Worm (Caenorhabditis elegans) whole organism, midembryonic: ENCODE results near the gene str-200.
"Not testable (repeated sequence)": the region's sequence is repeated elsewhere in the genome, so short reads cannot be mapped to it uniquely, and the experiment has no call there.

Experiments
- T22C8.4 ChIP-seq: fragments of 200-800 bp; sonication (Bioruptor generic); IDR thresholded peaks from 2 replicates; pipeline ENCODE4 v1.3.6; 2022; ENCODE audit warnings: missing genetic modification characterization, missing compliant biosample characterization
- cog-1 ChIP-seq: sonication (generic microtip); optimal IDR thresholded peaks from 2 replicates; lab custom pipeline; 2016; ENCODE audit warnings: missing genetic modification characterization, missing compliant biosample characterization
- flt-1 ChIP-seq: fragments of 200-800 bp; sonication (Bioruptor generic); IDR thresholded peaks from 2 replicates; pipeline ENCODE4 v1.3.6; 2022; ENCODE audit warnings: missing genetic modification characterization, missing compliant biosample characterization
- klf-2 ChIP-seq: fragments of 200-800 bp; sonication (Bioruptor generic); conservative IDR thresholded peaks from 2 replicates; pipeline ENCODE4 v1.3.6; 2022; ENCODE audit warnings: missing genetic modification reagents, missing genetic modification characterization, missing compliant biosample characterization
- med-1 ChIP-seq: sonication (generic microtip); optimal IDR thresholded peaks from 2 replicates; lab custom pipeline; 2017; ENCODE audit warnings: missing genetic modification characterization, mild to moderate bottlenecking, missing compliant biosample characterization, antibody characterized with exemption, missing genetic modification reagents; ENCODE audit not compliant: insufficient read depth
- ref-1 ChIP-seq: fragments of 200-800 bp; sonication (Bioruptor generic); conservative IDR thresholded peaks from 2 replicates; pipeline ENCODE4 v1.3.6; 2022; ENCODE audit warnings: missing genetic modification reagents, missing genetic modification characterization, missing compliant biosample characterization
- tab-1 ChIP-seq: fragments of 200-800 bp; sonication (Bioruptor generic); IDR thresholded peaks from 2 replicates; pipeline ENCODE4 v1.3.6; 2022; ENCODE audit warnings: missing genetic modification characterization, missing compliant biosample characterization
- ztf-23 ChIP-seq: fragments of 200-800 bp; sonication (Bioruptor generic); IDR thresholded peaks from 2 replicates; pipeline ENCODE4 v1.3.6; 2022; ENCODE audit warnings: missing genetic modification reagents, missing genetic modification characterization, missing compliant biosample characterization
- ztf-29 ChIP-seq: fragments of 200-800 bp; sonication (Bioruptor generic); IDR thresholded peaks from 2 replicates; pipeline ENCODE4 v1.3.6; 2022; ENCODE audit warnings: missing genetic modification reagents, missing genetic modification characterization, missing compliant biosample characterization

Gene str-200

DNA sequence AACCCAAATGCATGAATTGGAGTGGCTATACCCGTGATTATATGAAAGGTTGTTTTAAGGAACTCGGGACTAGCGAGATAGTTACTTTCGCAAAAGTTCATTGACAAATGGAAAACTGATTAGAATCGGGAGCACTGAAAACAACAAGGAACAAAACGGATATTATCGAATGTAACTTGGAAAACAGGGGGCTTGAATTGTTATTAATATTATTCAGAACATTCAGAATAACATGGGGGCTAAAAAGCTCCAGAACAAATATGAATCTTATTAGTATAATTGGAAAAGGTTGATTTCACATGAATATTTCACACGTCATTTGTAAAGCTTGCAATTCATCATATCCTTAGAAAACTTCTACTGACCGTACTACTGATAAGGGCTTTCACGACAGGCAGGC, 13.6 kb upstream of the str-200 start, which contains the start of gene srh-235:
TSS of gene srh-235 (minus strand) at position 101 of the 400 bp plus-strand sequence.
- no peak for TF ChIP-seq cog-1 (tag; lab: Kevin White, UChicago)
- no peak for TF ChIP-seq ref-1 (GFP tag; lab: Robert Waterston, UW)

ce11 chrV:17469180-17469579, 11.2 kb upstream of the str-200 start, which contains the start of gene F20E11.17:
Gene F20E11.17, minus strand, starts transcription at chrV:17469280.
- TF ChIP-seq tab-1 (GFP tag; lab: Robert Waterston, UW), result no peak
- TF ChIP-seq cog-1 (tag; lab: Kevin White, UChicago), result no peak
- no peak for TF ChIP-seq ref-1 (GFP tag; lab: Robert Waterston, UW)
- no peak for TF ChIP-seq flt-1 (GFP tag; lab: Robert Waterston, UW)
- no peak for TF ChIP-seq klf-2 (GFP tag; lab: Robert Waterston, UW)
- TF ChIP-seq ztf-29, result no peak
- TF ChIP-seq med-1 (GFP tag; lab: Kevin White, UChicago), result no peak

- TF ChIP-seq ztf-29 (no peak), flt-1 (GFP tag; lab: Robert Waterston, UW) (no peak), T22C8.4 (no peak), med-1 (GFP tag; lab: Kevin White, UChicago) (no peak), klf-2 (GFP tag; lab: Robert Waterston, UW) (no peak), tab-1 (GFP tag; lab: Robert Waterston, UW) (no peak), ztf-23 (GFP tag; lab: Robert Waterston, UW) (no peak), cog-1 (tag; lab: Kevin White, UChicago) (no peak), ref-1 (GFP tag; lab: Robert Waterston, UW) (no peak)
Measured at ce11 chrV:17467881-17468280, 9.9 kb upstream of the str-200 start.

DNA sequence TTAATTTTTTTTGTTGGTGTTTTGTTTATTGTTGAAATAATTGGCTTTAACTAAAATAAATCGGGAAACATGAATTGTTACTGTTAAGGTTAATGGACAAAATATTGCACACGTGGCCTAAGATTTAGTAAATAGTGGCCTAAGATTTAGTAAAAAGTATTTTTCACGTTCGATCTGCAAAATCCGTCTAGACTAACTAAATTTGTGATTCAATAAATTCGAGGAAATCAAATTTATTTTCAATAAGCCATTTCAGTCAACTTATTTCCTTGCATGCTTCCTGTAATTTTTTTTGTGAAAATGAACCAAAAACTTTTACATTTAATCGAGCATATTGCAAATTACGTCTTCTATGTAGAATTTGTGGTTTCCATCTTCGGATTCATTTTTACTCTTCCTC, 8.8 kb upstream of the str-200 start, which contains the start of gene srw-72:
TSS of gene srw-72 (plus strand) at position 301 of the 400 bp plus-strand sequence.
- TF ChIP-seq ref-1 (GFP tag; lab: Robert Waterston, UW) (no peak), klf-2 (GFP tag; lab: Robert Waterston, UW) (no peak), ztf-23 (GFP tag; lab: Robert Waterston, UW) (no peak), flt-1 (GFP tag; lab: Robert Waterston, UW) (no peak), T22C8.4 (no peak), ztf-29 (no peak), cog-1 (tag; lab: Kevin White, UChicago) (no peak), tab-1 (GFP tag; lab: Robert Waterston, UW) (no peak)

DNA sequence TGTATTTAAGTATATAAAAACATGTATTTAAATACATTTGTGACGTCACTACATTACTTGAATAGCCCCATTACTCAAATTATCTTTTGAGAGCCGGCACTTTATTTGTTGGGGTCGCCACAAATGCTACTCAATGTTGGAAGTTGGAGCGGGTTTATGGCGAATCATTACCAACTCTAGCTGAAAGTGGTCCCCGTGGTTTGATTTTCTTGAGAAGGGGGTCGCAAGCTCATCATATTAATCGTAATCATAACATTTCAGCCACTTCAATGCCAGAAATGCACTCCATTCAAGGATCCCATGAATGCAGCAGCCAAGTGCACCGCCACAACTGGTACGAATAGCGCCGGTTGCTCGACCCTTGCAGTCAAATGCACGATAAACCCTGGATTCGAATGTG, 6.3 kb upstream of the str-200 start, which contains the start of gene F20E11.7:
TSS of gene F20E11.7 (plus strand) at position 301 of the 400 bp plus-strand sequence.
- not testable (repeated sequence) for TF ChIP-seq cog-1 (tag; lab: Kevin White, UChicago); ztf-29; med-1 (GFP tag; lab: Kevin White, UChicago)

ce11 chrV:17460061-17460460, 2.1 kb upstream of the str-200 start, which contains the start of gene srz-48:
Gene srz-48, minus strand, starts transcription at chrV:17460161.
- TF ChIP-seq klf-2 (GFP tag; lab: Robert Waterston, UW) (no peak), ztf-29 (no peak), cog-1 (tag; lab: Kevin White, UChicago) (no peak), ref-1 (GFP tag; lab: Robert Waterston, UW) (no peak), med-1 (GFP tag; lab: Kevin White, UChicago) (no peak), tab-1 (GFP tag; lab: Robert Waterston, UW) (no peak), T22C8.4 (no peak), ztf-23 (GFP tag; lab: Robert Waterston, UW) (no peak), flt-1 (GFP tag; lab: Robert Waterston, UW) (no peak)

DNA sequence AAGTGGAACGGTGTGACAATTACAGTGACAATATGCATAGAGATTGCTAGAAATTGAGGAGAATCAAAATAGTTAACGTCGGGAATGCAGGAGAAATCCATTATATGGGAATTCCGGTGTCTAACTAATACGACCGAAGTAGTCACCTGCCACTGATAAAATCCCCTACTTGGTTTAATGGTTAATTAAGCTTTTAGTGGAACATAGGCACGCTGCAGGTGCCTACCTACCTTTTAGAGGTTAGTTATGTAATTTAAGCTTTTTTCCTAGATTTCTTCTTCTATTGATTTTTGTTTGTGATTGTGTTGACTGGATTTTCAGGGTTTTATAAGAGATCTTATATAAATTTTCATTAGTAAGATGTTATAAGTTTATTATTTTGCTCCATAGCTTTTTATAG, 1.8 kb downstream of the str-200 start, which contains the start of gene srh-203:
TSS of gene srh-203 (minus strand) at position 101 of the 400 bp plus-strand sequence.
- not testable (repeated sequence) for TF ChIP-seq ztf-23, tab-1, ref-1 (GFP tag; lab: Robert Waterston, UW)

DNA sequence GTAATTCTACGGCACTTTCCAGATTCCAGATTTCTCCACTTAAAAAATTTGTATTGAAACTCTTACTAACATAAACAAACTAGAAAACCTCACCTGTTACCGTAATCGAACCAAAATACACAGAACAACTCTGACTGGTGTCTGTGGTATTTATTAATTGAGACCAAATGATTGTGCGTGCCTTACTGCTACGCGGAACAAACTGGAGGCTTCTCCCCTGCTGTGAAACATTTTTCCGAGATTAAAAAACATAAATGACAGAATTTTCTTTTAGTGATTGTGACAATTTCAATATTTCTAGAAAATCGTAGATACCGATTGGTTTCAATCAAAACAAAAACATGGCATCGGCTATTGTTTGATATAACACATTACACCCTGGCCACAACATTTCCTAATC, 8.1 kb downstream of the str-200 start:
- no peak for TF ChIP-seq flt-1 (GFP tag; lab: Robert Waterston, UW)
- TF ChIP-seq T22C8.4, result no peak
- no peak for TF ChIP-seq med-1 (GFP tag; lab: Kevin White, UChicago)
- no peak for TF ChIP-seq ref-1 (GFP tag; lab: Robert Waterston, UW)
- TF ChIP-seq ztf-23 (GFP tag; lab: Robert Waterston, UW), result no peak
- no peak for TF ChIP-seq klf-2 (GFP tag; lab: Robert Waterston, UW)

DNA sequence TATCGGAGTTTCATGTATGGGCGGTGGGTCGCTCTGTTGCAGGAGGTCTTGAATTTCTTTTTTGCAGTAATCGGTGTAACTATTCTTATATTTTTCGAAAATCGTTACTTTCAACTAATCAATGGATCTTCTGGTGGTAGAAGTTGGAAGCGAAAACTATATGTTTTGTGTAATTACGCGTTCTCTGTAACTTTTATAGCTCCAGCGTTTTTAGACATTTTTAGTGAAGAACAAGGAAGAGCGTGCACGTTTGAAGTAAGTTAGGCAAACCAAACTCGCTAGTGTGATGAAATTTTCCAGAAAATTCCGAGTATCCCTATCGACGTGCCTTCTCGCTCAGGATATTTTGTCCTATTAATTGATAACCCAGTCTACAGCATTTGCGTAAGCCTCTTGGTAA, 18.6 kb downstream of the str-200 start, which contains the start of gene srh-154:
TSS of gene srh-154 (plus strand) at position 301 of the 400 bp plus-strand sequence.
- TF ChIP-seq tab-1 (GFP tag; lab: Robert Waterston, UW) (no peak), cog-1 (tag; lab: Kevin White, UChicago) (no peak), med-1 (GFP tag; lab: Kevin White, UChicago) (no peak), ztf-29 (no peak), T22C8.4 (no peak), klf-2 (GFP tag; lab: Robert Waterston, UW) (no peak), ztf-23 (GFP tag; lab: Robert Waterston, UW) (no peak), ref-1 (GFP tag; lab: Robert Waterston, UW) (no peak), flt-1 (GFP tag; lab: Robert Waterston, UW) (no peak)

ce11 chrV:17438317-17438716, 19.7 kb downstream of the str-200 start, which contains the start of gene srsx-2:
Gene srsx-2, minus strand, starts transcription at chrV:17438417.
- TF ChIP-seq flt-1 (GFP tag; lab: Robert Waterston, UW) (no peak), ztf-23 (GFP tag; lab: Robert Waterston, UW) (no peak), cog-1 (tag; lab: Kevin White, UChicago) (no peak), T22C8.4 (no peak), klf-2 (GFP tag; lab: Robert Waterston, UW) (no peak), med-1 (GFP tag; lab: Kevin White, UChicago) (no peak), ref-1 (GFP tag; lab: Robert Waterston, UW) (no peak), ztf-29 (no peak), tab-1 (GFP tag; lab: Robert Waterston, UW) (no peak)
